Worm (Caenorhabditis elegans) whole organism, early embryonic: ENCODE data around the gene myrf-2.
A peak's percentile ranks its signal among the peaks of the same experiment; 100 is the strongest.

ENCODE experiments used
- B0310.2 ChIP-seq: sonication (generic microtip); optimal IDR thresholded peaks from 2 replicates; lab custom pipeline; 2016; ENCODE audit warnings: mild to moderate bottlenecking, missing genetic modification characterization, missing compliant biosample characterization
- F13C5.2 ChIP-seq: sonication (generic microtip); optimal IDR thresholded peaks from 2 replicates; lab custom pipeline; 2017; ENCODE audit warnings: mild to moderate bottlenecking, missing genetic modification characterization, inconsistent platforms, missing compliant biosample characterization
- ama-1 ChIP-seq: fragments of 150-350 bp; optimal IDR thresholded peaks from 2 replicates; lab custom pipeline; 2014
- ceh-13 ChIP-seq: fragments of 200-800 bp; sonication (Bioruptor generic); optimal IDR thresholded peaks from 2 replicates; lab custom pipeline; 2018; ENCODE audit warnings: mild to moderate bottlenecking, missing genetic modification characterization, missing compliant biosample characterization
- ceh-36 ChIP-seq: sonication (generic microtip); optimal IDR thresholded peaks from 2 replicates; lab custom pipeline; 2016; ENCODE audit warnings: missing genetic modification characterization, inconsistent platforms, missing compliant biosample characterization
- flt-1 ChIP-seq: fragments of 200-800 bp; sonication (Bioruptor generic); IDR thresholded peaks from 2 replicates; pipeline ENCODE4 v1.3.6; 2022; ENCODE audit warnings: missing genetic modification characterization, missing compliant biosample characterization
- hmbx-1 ChIP-seq: sonication (generic microtip); optimal IDR thresholded peaks from 2 replicates; lab custom pipeline; 2016; ENCODE audit warnings: mild to moderate bottlenecking, missing genetic modification characterization, missing compliant biosample characterization
- hmg-4 ChIP-seq: fragments of 200-800 bp; sonication (Bioruptor generic); optimal IDR thresholded peaks from 2 replicates; lab custom pipeline; 2018; ENCODE audit warnings: mild to moderate bottlenecking, missing genetic modification characterization, missing compliant biosample characterization
- hnd-1 ChIP-seq: sonication (generic microtip); optimal IDR thresholded peaks from 2 replicates; lab custom pipeline; 2016; ENCODE audit warnings: missing genetic modification characterization, missing compliant biosample characterization
- scrt-1 ChIP-seq: fragments of 200-800 bp; sonication (Bioruptor generic); IDR thresholded peaks from 2 replicates; pipeline ENCODE4 v1.3.6; 2022; ENCODE audit warnings: missing genetic modification characterization, missing compliant biosample characterization
- tbx-11 ChIP-seq: fragments of 200-800 bp; sonication (Bioruptor generic); IDR thresholded peaks from 2 replicates; pipeline ENCODE4 v1.3.6; 2022; ENCODE audit warnings: missing genetic modification characterization, missing compliant biosample characterization
- tbx-37 ChIP-seq: fragments of 200-800 bp; sonication (Bioruptor generic); conservative IDR thresholded peaks from 2 replicates; pipeline ENCODE4 v1.3.6; 2022; ENCODE audit warnings: missing genetic modification reagents, missing genetic modification characterization, missing compliant biosample characterization
- tra-4 ChIP-seq: sonication (generic microtip); optimal IDR thresholded peaks from 2 replicates; lab custom pipeline; 2017; ENCODE audit warnings: missing genetic modification characterization, missing compliant biosample characterization

DNA sequence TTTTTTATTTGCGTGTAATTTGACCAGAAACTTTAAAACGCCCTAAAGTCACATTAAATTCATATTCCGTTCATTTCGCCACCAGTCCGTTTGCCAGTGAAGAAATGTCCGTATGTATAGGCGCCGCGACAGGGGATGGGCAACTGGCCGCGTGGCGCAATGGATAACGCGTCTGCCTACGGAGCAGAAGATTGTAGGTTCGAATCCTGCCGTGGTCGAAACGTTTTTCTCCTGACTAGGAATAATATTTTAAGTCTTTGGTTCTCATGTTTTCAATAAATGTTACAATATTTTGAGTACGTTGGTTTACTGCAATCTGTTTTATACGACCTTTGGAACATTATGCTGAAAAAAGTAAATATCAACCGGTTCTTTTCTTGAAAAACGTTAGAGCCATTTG is 49.2 kb downstream of the myrf-2 start:
- TF ChIP-seq tra-4 (tag; lab: Kevin White, UChicago) (no peak), flt-1 (no peak), ceh-36 (tag; lab: Kevin White, UChicago) (no peak), ama-1 (lab: Kevin White, UChicago) (no peak), B0310.2 (tag; lab: Kevin White, UChicago) (no peak), F13C5.2 (tag; lab: Kevin White, UChicago) (no peak), tbx-11 (GFP tag; lab: Robert Waterston, UW) (no peak), tbx-37 (GFP tag; lab: Robert Waterston, UW) (peak; percentile 33; the same call in 1 of the 2 replicates), hmg-4 (GFP tag; lab: Kevin White, UChicago) (peak; percentile 60), hmbx-1 (tag; lab: Kevin White, UChicago) (no peak), scrt-1 (GFP tag; lab: Robert Waterston, UW) (peak; percentile 60; the same call in 1 of the 2 replicates), ceh-13 (GFP tag; lab: Kevin White, UChicago) (no peak), hnd-1 (tag; lab: Kevin White, UChicago) (no peak)
